Fruit fly (Drosophila melanogaster) whole organism, embryonic: ENCODE measurements around the gene Nsun5.

Source experiments
- Bgb ChIP-seq: fragments of 200-800 bp; sonication (Bioruptor generic); IDR thresholded peaks from 2 replicates; pipeline ENCODE4 v1.3.6; 2022; ENCODE audit warnings: missing biosample characterization, missing genetic modification characterization; ENCODE audit not compliant: partially characterized antibody
- CG10321 ChIP-seq: fragments of 200-800 bp; sonication (Bioruptor generic); IDR thresholded peaks from 2 replicates; pipeline ENCODE4 v1.3.6; 2022; ENCODE audit warnings: missing biosample characterization, missing genetic modification characterization
- CG10366 ChIP-seq: fragments of 200-800 bp; sonication (Bioruptor generic); IDR thresholded peaks from 2 replicates; pipeline ENCODE4 v1.3.6; 2022; ENCODE audit warnings: missing biosample characterization, missing genetic modification characterization
- CG10431 ChIP-seq: fragments of 200-800 bp; sonication (Bioruptor generic); optimal IDR thresholded peaks from 3 replicates; lab custom pipeline; 2018; ENCODE audit warnings: missing biosample characterization, mild to moderate bottlenecking, missing genetic modification characterization
- CG10565 ChIP-seq: fragments of 200-800 bp; sonication (Bioruptor generic); optimal IDR thresholded peaks from 3 replicates; lab custom pipeline; 2016; ENCODE audit warnings: missing biosample characterization, mild to moderate bottlenecking, missing genetic modification characterization
- CG11398 ChIP-seq: fragments of 200-800 bp; sonication (Bioruptor generic); optimal IDR thresholded peaks from 2 replicates; lab custom pipeline; 2016; ENCODE audit warnings: missing biosample characterization, missing genetic modification characterization
- CG12744 ChIP-seq: fragments of 200-800 bp; sonication (Bioruptor generic); optimal IDR thresholded peaks from 2 replicates; lab custom pipeline; 2016; ENCODE audit warnings: missing biosample characterization, missing genetic modification characterization
- CG16779 ChIP-seq: fragments of 200-800 bp; sonication (Bioruptor generic); IDR thresholded peaks from 2 replicates; pipeline ENCODE4 v1.3.6; 2022; ENCODE audit warnings: missing biosample characterization, missing genetic modification characterization
- CG17359 ChIP-seq: fragments of 200-800 bp; sonication (Bioruptor generic); optimal IDR thresholded peaks from 3 replicates; lab custom pipeline; 2018; ENCODE audit warnings: missing biosample characterization, mild to moderate bottlenecking, missing genetic modification characterization, moderate library complexity
- CG17802 ChIP-seq: fragments of 200-800 bp; sonication (Bioruptor generic); optimal IDR thresholded peaks from 2 replicates; lab custom pipeline; 2018; ENCODE audit warnings: missing biosample characterization, mild to moderate bottlenecking, missing genetic modification characterization, moderate library complexity
- CG17912 ChIP-seq: fragments of 200-800 bp; sonication (Bioruptor generic); optimal IDR thresholded peaks from 2 replicates; lab custom pipeline; 2018; ENCODE audit warnings: missing biosample characterization, mild to moderate bottlenecking, missing genetic modification characterization
- CG2116 ChIP-seq: fragments of 200-800 bp; sonication (Bioruptor generic); optimal IDR thresholded peaks from 3 replicates; lab custom pipeline; 2018; ENCODE audit warnings: missing biosample characterization, mild to moderate bottlenecking, missing genetic modification characterization
- CG2889 ChIP-seq: fragments of 200-800 bp; sonication (Bioruptor generic); IDR thresholded peaks from 3 replicates; pipeline ENCODE4 v1.3.6; 2022; ENCODE audit warnings: missing biosample characterization, missing genetic modification characterization
- CG31224 ChIP-seq: fragments of 200-800 bp; sonication (Bioruptor generic); IDR thresholded peaks from 2 replicates; pipeline ENCODE4 v1.3.6; 2022; ENCODE audit warnings: missing biosample characterization, missing genetic modification characterization
- CG31441 ChIP-seq: fragments of 200-800 bp; sonication (Bioruptor generic); IDR thresholded peaks from 2 replicates; pipeline ENCODE4 v1.3.6; 2022; ENCODE audit warnings: missing biosample characterization, missing genetic modification characterization
- CG7556 ChIP-seq: fragments of 200-800 bp; sonication (Bioruptor generic); optimal IDR thresholded peaks from 2 replicates; lab custom pipeline; 2017; ENCODE audit warnings: missing biosample characterization, mild to moderate bottlenecking, missing genetic modification characterization
- CG7839 ChIP-seq: fragments of 200-800 bp; sonication (Bioruptor generic); optimal IDR thresholded peaks from 3 replicates; lab custom pipeline; 2018; ENCODE audit warnings: missing biosample characterization, mild to moderate bottlenecking, missing genetic modification characterization, moderate library complexity
- CG7963 ChIP-seq: fragments of 200-800 bp; sonication (Bioruptor generic); IDR thresholded peaks from 3 replicates; pipeline ENCODE4 v1.3.6; 2022; ENCODE audit warnings: missing biosample characterization, missing genetic modification characterization; ENCODE audit not compliant: partially characterized antibody
- CG8290 ChIP-seq, 3 experiments: fragments of 200-800 bp; sonication (Bioruptor generic); optimal IDR thresholded peaks; 2 replicates each; lab custom pipeline; 2016 to 2019; ENCODE audit warnings: missing biosample characterization in 3 of 3, missing genetic modification characterization in 3 of 3, mild to moderate bottlenecking in 2 of 3, moderate library complexity in 1 of 3
- CG9437 ChIP-seq: fragments of 200-800 bp; sonication (Bioruptor generic); optimal IDR thresholded peaks from 2 replicates; lab custom pipeline; 2018; ENCODE audit warnings: missing biosample characterization, mild to moderate bottlenecking, missing genetic modification characterization
- CG9876 ChIP-seq: fragments of 200-800 bp; sonication (Bioruptor generic); optimal IDR thresholded peaks from 2 replicates; lab custom pipeline; 2016; ENCODE audit warnings: missing biosample characterization, missing genetic modification characterization
- CrebB ChIP-seq: fragments of 200-800 bp; sonication (Bioruptor generic); optimal IDR thresholded peaks from 3 replicates; lab custom pipeline; 2018; ENCODE audit warnings: missing biosample characterization, mild to moderate bottlenecking, missing genetic modification characterization
- Doc3 ChIP-seq: fragments of 200-800 bp; sonication (Bioruptor generic); IDR thresholded peaks from 3 replicates; pipeline ENCODE4 v1.3.6; 2022; ENCODE audit warnings: missing biosample characterization, missing genetic modification characterization; ENCODE audit not compliant: partially characterized antibody
- Elba2 ChIP-seq: fragments of 200-800 bp; sonication (Bioruptor generic); optimal IDR thresholded peaks from 3 replicates; lab custom pipeline; 2016; ENCODE audit warnings: missing biosample characterization, missing genetic modification characterization
- Hr39 ChIP-seq: fragments of >200 bp; optimal IDR thresholded peaks from 2 replicates; lab custom pipeline; 2017
- Lhr ChIP-seq: fragments of 200-800 bp; sonication (Bioruptor generic); optimal IDR thresholded peaks from 3 replicates; lab custom pipeline; 2017; ENCODE audit warnings: mild to moderate bottlenecking, missing biosample characterization, missing genetic modification reagents, missing genetic modification characterization
- Mad ChIP-seq: fragments of 200-800 bp; sonication (Bioruptor generic); optimal IDR thresholded peaks from 2 replicates; lab custom pipeline; 2016; ENCODE audit warnings: missing biosample characterization, missing genetic modification characterization
- Med ChIP-seq: fragments of 200-800 bp; sonication (Bioruptor generic); peaks from one replicate; lab custom pipeline; 2016; ENCODE audit warnings: missing biosample characterization, missing genetic modification characterization, mild to moderate bottlenecking, inconsistent platforms, moderate library complexity
- Mrtf ChIP-seq: fragments of 200-800 bp; sonication (Bioruptor generic); IDR thresholded peaks from 3 replicates; pipeline ENCODE4 v1.3.6; 2022; ENCODE audit warnings: missing biosample characterization, missing genetic modification characterization
- Scr ChIP-seq: fragments of 200-800 bp; sonication (Bioruptor generic); IDR thresholded peaks from 2 replicates; pipeline ENCODE4 v1.3.6; 2022; ENCODE audit warnings: missing biosample characterization, missing genetic modification characterization; ENCODE audit not compliant: partially characterized antibody
- Sin3A ChIP-seq: fragments of >200 bp; optimal IDR thresholded peaks from 2 replicates; lab custom pipeline; 2018
- Sox102F ChIP-seq: fragments of 200-800 bp; sonication (Bioruptor generic); optimal IDR thresholded peaks from 2 replicates; lab custom pipeline; 2018; ENCODE audit warnings: missing biosample characterization, mild to moderate bottlenecking, missing genetic modification characterization, moderate library complexity
- Sry-β ChIP-seq: fragments of 200-800 bp; sonication (Bioruptor generic); optimal IDR thresholded peaks from 2 replicates; lab custom pipeline; 2018; ENCODE audit warnings: missing biosample characterization, mild to moderate bottlenecking, missing genetic modification characterization, moderate library complexity
- Tbp ChIP-seq: fragments of >200 bp; optimal IDR thresholded peaks from 2 replicates; lab custom pipeline; 2018; ENCODE audit warnings: missing biosample characterization, missing genetic modification characterization
- Vsx1 ChIP-seq: fragments of 200-800 bp; sonication (Bioruptor generic); optimal IDR thresholded peaks from 2 replicates; lab custom pipeline; 2017; ENCODE audit warnings: missing biosample characterization, mild to moderate bottlenecking, missing genetic modification characterization, missing genetic modification reagents
- amos ChIP-seq: fragments of 200-800 bp; sonication (Bioruptor generic); IDR thresholded peaks from 2 replicates; pipeline ENCODE4 v1.3.6; 2022; ENCODE audit warnings: missing biosample characterization, missing genetic modification characterization; ENCODE audit not compliant: partially characterized antibody
- ara ChIP-seq: fragments of 200-800 bp; sonication (Bioruptor generic); IDR thresholded peaks from 2 replicates; pipeline ENCODE4 v1.3.6; 2022; ENCODE audit warnings: missing biosample characterization, missing genetic modification characterization
- ase ChIP-seq: fragments of 200-800 bp; sonication (Bioruptor generic); IDR thresholded peaks from 3 replicates; pipeline ENCODE4 v1.3.6; 2022; ENCODE audit warnings: missing biosample characterization, missing genetic modification characterization
- crp ChIP-seq, 2 experiments: fragments of 200-800 bp; sonication (Bioruptor generic); optimal IDR thresholded peaks; 2 replicates in 1 of 2; 3 replicates in 1 of 2; lab custom pipeline; 2017; ENCODE audit warnings: missing biosample characterization in 2 of 2, missing genetic modification characterization in 2 of 2, mild to moderate bottlenecking in 1 of 2, moderate library complexity in 1 of 2
- cwo ChIP-seq: fragments of 200-800 bp; sonication (Bioruptor generic); optimal IDR thresholded peaks from 3 replicates; lab custom pipeline; 2017; ENCODE audit warnings: missing biosample characterization, missing genetic modification characterization, mild to moderate bottlenecking, moderate library complexity, missing genetic modification reagents
- danr ChIP-seq: fragments of 200-800 bp; sonication (Bioruptor generic); IDR thresholded peaks from 2 replicates; pipeline ENCODE4 v1.3.6; 2022; ENCODE audit warnings: missing biosample characterization, missing genetic modification characterization
- exex ChIP-seq: fragments of 200-800 bp; sonication (Bioruptor generic); optimal IDR thresholded peaks from 4 replicates; lab custom pipeline; 2018; ENCODE audit warnings: missing biosample characterization, mild to moderate bottlenecking, missing genetic modification characterization, moderate library complexity
- insv ChIP-seq, 2 experiments: fragments of 200-800 bp; sonication (Bioruptor generic); optimal IDR thresholded peaks; 3 replicates each; lab custom pipeline; 2016 to 2018; ENCODE audit warnings: missing biosample characterization in 2 of 2, missing genetic modification characterization in 2 of 2
- mirr ChIP-seq: fragments of 200-800 bp; sonication (Bioruptor generic); optimal IDR thresholded peaks from 3 replicates; lab custom pipeline; 2018; ENCODE audit warnings: missing biosample characterization, mild to moderate bottlenecking, missing genetic modification characterization
- mld ChIP-seq: fragments of 200-800 bp; sonication (Bioruptor generic); IDR thresholded peaks from 3 replicates; pipeline ENCODE4 v1.3.6; 2022; ENCODE audit warnings: missing biosample characterization, missing genetic modification characterization; ENCODE audit not compliant: partially characterized antibody
- p53 ChIP-seq: fragments of 200-800 bp; sonication (Bioruptor generic); optimal IDR thresholded peaks from 2 replicates; lab custom pipeline; 2016; ENCODE audit warnings: missing biosample characterization, missing genetic modification characterization
- sqz ChIP-seq: fragments of 200-800 bp; sonication (Bioruptor generic); optimal IDR thresholded peaks from 3 replicates; lab custom pipeline; 2018; ENCODE audit warnings: missing biosample characterization, mild to moderate bottlenecking, missing genetic modification characterization
- tap ChIP-seq: fragments of 200-800 bp; optimal IDR thresholded peaks from 3 replicates; lab custom pipeline; 2019; ENCODE audit warnings: missing biosample characterization, mild to moderate bottlenecking, missing genetic modification characterization, moderate library complexity

Gene Nsun5

DNA sequence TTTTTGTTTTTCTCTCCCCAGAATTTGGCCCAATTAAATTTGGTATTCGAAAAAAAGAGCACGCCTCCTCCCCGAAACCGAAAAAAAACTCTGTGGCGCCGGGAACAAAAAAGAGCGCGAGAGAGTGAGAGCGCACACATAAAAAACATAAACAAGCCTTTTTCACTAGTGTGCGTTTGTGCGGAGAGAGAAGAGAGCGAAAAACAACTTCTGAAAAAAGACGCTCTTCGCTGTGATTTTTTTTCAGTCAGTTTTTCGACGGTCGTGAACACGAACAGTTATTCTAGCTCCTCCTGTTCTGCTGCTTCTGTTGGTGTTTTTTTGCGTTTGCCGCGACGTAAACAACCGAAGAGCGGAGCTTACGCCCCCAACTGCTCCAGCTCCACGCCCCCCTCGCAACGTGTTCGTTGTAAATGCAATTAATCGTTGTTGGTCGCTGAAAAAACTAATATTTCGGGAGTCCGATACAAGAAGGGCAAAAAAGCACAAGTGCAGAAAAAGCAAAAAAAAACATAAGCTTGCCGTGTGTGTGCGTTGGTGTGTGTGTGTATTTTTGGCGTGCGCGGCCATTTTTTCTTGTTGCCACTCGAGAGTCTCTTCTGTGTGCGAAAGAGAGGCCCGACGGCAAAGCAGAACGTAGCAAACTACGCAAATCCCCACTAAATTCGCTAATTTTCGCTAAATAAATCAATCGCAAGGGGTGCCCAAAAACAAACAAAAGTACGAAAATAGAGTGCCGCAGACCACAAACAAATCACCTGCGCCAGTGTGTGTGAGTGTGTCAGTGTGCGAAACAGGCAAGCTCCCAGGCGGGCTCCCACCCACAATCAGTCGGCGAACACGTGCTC is 2.1 kb upstream of the Nsun5 start, which contains the start of gene sqz (continued):
- TF ChIP-seq CG10366 (GFP tag; lab: Robert Waterston, UW) (no peak), crp (GFP tag; optimal IDR thresholded peaks at IDR 0.05; lab: Kevin White, UChicago) (no peak), CG10321 (GFP tag; lab: Robert Waterston, UW) (no peak), CG10565 (GFP tag; lab: Kevin White, UChicago) (no peak), ara (GFP tag; lab: Robert Waterston, UW) (0 out of 2 replicates have a peak, but pooled peaks have one; percentile 37), CG10431 (GFP tag; lab: Kevin White, UChicago) (peak; percentile 29), Scr (peak; percentile 38), CG17802 (no peak), CG7963 (GFP tag; lab: Robert Waterston, UW) (no peak), Sox102F (GFP tag; lab: Kevin White, UChicago) (no peak), CG12744 (no peak), exex (tag; lab: Kevin White, UChicago) (no peak), CG17912 (no peak), CG9437 (GFP tag; lab: Kevin White, UChicago) (peak; percentile 56), insv (GFP tag; optimal IDR thresholded peaks at IDR 0.05; lab: Kevin White, UChicago) (no peak), Doc3 (GFP tag; lab: Robert Waterston, UW) (0 out of 3 replicates have a peak, but pooled peaks have one; percentile 36), CrebB (peak; percentile 28), sqz (GFP tag; lab: Kevin White, UChicago) (peak; percentile 100), p53 (no peak), Vsx1 (no peak), Hr39 (lab: Kevin White, UChicago) (no peak), CG2889 (no peak), CG17359 (no peak), CG31441 (GFP tag; lab: Robert Waterston, UW) (no peak; the same call in 1 of the 2 replicates), CG7556 (GFP tag; lab: Kevin White, UChicago) (no peak), Tbp (no peak), Elba2 (GFP tag; lab: Kevin White, UChicago) (no peak), Sin3A (no peak), cwo (GFP tag; lab: Kevin White, UChicago) (no peak), Sry-β (GFP tag; lab: Kevin White, UChicago) (no peak), CG9876 (GFP tag; lab: Kevin White, UChicago) (no peak), mirr (GFP tag; lab: Kevin White, UChicago) (peak; percentile 24), tap (tag; lab: Kevin White, UChicago) (no peak), danr (GFP tag; lab: Robert Waterston, UW) (no peak), Bgb (peak; percentile 45), mld (GFP tag; lab: Robert Waterston, UW) (no peak), Mrtf (GFP tag; lab: Robert Waterston, UW) (no peak), CG2116 (GFP tag; lab: Kevin White, UChicago) (no peak), Mad (GFP tag; lab: Kevin White, UChicago) (no peak), CG7839 (no peak), CG11398 (GFP tag; lab: Kevin White, UChicago) (no peak), CG31224 (GFP tag; lab: Robert Waterston, UW) (no peak), ase (GFP tag; lab: Robert Waterston, UW) (no peak), amos (GFP tag; lab: Robert Waterston, UW) (peak; percentile 25; the same call in 1 of the 2 replicates), Lhr (no peak), CG16779 (GFP tag; lab: Robert Waterston, UW) (no peak), CG8290 (GFP tag; optimal IDR thresholded peaks at IDR 0.05; lab: Kevin White, UChicago) (no peak), CG8290 (tag; optimal IDR thresholded peaks at IDR 0.05; lab: Kevin White, UChicago) (peak in 1 of 2 experiments; percentile 22), Med (GFP tag; lab: Kevin White, UChicago) (peak; percentile 78)
